Worm (Caenorhabditis elegans): Measurements from ENCODE around the gene rmh-2.

Gene rmh-2

DNA sequence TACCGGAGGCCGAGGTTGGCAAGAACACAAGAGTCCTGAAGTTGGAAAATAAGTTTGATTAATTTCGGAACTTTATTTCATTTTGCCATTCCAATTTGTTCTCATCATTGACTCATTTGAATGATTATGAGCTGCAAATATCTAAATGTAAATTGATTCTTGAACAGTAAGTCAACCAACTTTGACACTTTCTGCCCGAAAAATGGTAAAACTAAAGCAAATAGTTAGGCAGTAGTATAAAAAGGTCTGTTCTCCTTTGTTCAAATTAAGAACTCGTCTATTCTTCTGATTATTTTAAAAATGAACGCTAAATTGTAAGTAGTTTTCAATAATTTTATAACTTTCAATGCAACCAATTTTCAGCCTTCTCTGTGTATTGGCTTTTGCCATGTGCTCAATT is 12.5 kb upstream of the rmh-2 start, which contains the start of gene fipr-12:
TSS of gene fipr-12 (plus strand) at position 301 of the 400 bp plus-strand sequence.
- no peak for TF ChIP-seq unc-62 (GFP tag; optimal IDR thresholded peaks at IDR 0.05)

DNA sequence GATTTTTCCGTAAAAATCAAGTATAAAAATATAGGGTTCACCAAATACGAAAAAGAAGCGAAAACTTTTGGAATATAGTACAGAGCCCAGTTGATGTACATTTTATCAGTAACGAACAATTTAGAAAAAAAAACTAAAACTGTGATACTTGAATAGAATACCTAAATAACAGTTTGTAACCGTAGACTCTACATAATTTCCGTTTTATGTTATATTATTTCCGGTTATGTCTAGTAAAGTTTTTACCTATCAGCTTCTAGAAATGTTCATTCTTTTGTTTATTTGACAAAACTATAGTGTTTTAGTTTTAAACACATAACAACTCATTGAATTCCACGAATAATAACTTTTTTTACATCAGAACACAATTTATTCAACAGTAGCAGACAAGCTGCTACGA is 6.9 kb upstream of the rmh-2 start, which contains the start of gene srj-33:
TSS of gene srj-33 (minus strand) at position 101 of the 400 bp plus-strand sequence.
- no peak for TF ChIP-seq unc-62 (GFP tag; optimal IDR thresholded peaks at IDR 0.05)

DNA sequence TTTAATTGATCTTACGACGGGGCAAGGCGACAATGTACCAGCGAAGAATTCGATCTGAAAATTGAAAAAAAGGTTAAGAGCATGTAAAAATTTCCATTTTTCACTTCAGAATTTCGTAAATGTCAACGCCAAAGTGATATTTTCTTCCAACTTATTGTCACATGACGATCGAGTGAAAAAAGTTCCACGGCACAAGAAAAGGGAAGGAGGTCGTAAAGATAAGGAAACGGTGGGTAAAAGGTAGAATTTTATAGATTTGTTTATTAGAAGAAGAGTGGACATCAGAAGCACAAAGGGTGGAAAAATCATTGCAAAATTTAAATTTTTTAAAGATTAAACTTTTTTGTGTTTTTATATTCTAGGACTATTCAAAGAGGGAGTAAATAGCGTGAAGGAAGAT is 2.6 kb downstream of the rmh-2 start:
- no peak for TF ChIP-seq unc-62 (GFP tag; optimal IDR thresholded peaks at IDR 0.05)

DNA sequence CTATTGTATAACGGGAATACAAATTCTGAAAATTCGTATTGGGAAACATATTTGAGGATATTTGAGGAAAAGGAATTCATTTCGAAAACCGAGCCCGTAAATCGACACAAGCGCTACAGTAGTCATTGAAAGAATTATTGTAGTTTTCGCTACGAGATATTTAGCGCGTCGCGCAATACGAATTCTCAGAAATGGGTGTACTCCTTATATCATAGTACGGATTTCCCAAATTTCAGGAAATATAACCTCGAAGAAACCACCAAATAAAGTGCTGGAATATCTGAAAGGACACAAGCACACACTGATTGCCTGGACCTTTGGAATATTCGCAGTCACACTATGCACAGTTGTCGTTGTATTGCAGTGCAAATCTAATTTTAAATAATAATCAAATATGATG is 3.2 kb downstream of the rmh-2 start:
- TF ChIP-seq unc-62 (GFP tag; optimal IDR thresholded peaks at IDR 0.05): no peak

DNA sequence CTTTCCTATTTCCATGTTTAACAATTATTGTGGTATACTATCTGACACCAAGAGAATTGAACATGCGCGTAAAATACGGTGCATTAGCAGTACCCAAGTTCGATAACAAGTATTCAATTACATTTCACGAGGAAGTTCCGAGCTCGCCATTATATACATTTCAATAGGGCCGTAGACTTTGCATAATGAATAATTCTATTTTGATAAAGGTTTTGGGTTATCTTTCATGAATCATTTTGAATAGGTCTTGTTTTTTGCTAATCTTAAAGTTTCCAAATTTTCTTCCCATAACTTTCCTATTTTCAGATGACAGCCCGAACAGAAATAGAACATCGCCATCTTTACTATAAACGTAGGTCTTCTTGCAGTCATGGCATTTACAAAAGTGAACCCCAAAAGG is 4.3 kb downstream of the rmh-2 start, which contains the start of gene C50H2.13:
TSS of gene C50H2.13 (plus strand) at position 301 of the 400 bp plus-strand sequence.
- no peak for TF ChIP-seq unc-62 (GFP tag; optimal IDR thresholded peaks at IDR 0.05)

DNA sequence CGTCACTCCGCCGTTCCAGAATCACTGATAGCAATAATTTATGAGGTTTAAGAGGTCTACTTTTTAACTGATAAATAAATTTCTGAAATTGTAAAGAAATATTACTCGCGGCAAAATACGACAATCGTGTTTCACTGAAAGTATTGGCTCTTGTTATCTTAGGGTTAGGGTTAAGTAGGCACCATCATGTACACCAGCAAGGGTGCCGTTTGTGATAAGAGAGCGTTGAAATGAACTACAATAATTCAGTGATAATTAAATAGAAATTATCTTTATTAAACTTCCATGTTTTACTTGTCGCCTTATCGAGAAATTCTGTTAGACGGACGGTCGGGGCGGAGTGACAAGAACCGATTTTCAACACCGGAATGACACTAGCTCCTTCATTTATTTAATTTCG is 4.9 kb downstream of the rmh-2 start:
- no peak for TF ChIP-seq unc-62 (GFP tag; optimal IDR thresholded peaks at IDR 0.05)

DNA sequence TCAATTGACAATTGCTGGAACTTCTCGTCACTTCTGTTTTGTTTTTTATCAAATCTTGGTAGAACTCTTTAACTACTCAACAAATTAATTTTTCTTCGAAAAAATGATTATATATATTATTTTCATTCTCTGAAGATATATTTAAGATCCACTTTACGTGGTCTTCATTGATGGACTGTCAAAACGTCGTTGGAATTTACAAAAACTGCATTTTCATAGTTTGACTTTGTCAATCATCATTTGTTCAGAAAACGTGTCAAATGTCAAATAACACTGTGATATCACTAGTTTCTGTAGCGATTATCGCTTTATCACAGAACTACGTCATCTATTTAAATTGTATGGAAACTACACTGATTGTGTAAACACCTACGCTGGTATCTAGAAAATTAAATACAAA is 6.2 kb downstream of the rmh-2 start:
- TF ChIP-seq unc-62 (GFP tag; optimal IDR thresholded peaks at IDR 0.05): no peak

DNA sequence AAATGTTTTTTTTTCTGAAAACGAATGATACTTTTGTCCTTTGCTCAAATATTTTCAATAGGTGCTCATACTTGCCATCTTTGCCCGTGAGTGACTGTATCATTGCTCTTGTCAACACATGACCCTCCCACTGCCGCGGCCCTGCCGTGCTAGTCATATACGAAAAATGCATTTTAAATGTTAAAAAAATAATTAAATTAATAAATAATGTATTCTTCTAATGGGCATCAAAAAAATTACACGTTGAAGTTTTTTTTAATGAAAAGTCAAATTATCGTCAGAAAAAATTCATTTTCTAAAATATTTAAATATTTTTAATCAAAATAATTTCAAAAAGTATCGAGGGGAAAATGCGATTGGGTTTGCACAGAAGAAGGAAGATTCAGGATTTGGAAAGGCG is 8.1 kb downstream of the rmh-2 start, which contains the start of gene C50H2.7:
TSS of gene C50H2.7 (plus strand) at position 301 of the 400 bp plus-strand sequence.
- TF ChIP-seq unc-62 (GFP tag; optimal IDR thresholded peaks at IDR 0.05): no peak

DNA sequence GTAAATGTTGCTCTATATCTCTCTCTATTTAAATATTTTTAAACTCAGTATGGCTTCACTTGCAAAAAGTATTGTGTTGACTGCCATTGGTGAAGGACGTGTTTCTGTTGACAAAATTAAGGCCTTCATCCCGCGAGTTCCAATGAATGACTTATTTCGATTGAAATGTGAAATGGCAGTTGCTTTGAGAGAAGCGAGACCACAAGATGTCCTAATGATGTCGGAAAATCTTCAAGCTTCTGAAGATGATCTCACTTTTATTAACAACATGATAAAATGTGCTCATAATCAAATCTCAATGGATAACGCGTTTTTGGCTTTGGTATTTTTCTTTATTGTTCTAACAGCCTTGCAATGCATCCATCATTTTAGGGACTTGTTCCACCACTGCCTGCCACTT is 9.3 kb downstream of the rmh-2 start, which contains the start of gene ceh-75:
TSS of gene ceh-75 (plus strand) at position 50 of the 400 bp plus-strand sequence.
- no peak for TF ChIP-seq unc-62 (GFP tag; optimal IDR thresholded peaks at IDR 0.05)

DNA sequence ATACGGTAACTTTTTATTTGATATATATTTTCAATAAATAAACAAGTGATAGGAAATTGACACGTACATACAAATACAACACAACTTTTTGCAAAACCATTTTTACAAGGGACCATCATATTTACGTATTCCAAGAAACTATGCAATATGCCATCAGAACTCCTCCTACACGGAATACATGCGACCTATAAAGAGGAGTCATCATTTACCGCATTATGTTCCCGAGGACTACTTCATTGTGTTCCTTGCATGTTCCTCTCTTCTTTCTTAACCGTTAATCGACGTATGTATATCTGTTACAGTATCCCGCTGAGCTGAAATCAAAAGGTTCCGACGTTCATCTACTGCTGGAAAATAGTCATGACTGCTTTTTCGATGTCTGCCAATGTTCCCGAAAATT is 12.2 kb downstream of the rmh-2 start, which contains the start of gene C50H2.5:
TSS of gene C50H2.5 (plus strand) at position 301 of the 400 bp plus-strand sequence.
- TF ChIP-seq unc-62 (GFP tag; optimal IDR thresholded peaks at IDR 0.05): no peak

DNA sequence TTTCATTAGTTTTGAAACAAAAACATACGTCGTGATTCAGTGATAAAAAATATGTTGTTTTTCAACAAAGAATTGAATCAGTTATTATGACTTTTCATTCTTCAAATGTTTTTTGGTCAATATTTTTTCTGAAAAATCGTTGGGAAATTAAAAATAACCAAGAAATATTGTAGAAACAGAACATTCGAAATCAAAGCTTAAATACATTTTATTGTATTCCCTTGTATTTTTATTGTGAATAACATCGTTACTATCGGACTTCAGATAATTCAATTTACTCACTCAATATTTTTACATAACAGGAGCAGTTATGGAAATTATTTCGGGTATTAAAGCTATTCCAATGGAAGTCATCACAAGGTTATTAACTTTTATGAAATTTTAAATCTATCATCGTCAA is 13.9 kb downstream of the rmh-2 start, which contains the start of gene C50H2.4:
TSS of gene C50H2.4 (plus strand) at position 301 of the 400 bp plus-strand sequence.
- TF ChIP-seq unc-62 (GFP tag; optimal IDR thresholded peaks at IDR 0.05): no peak

DNA sequence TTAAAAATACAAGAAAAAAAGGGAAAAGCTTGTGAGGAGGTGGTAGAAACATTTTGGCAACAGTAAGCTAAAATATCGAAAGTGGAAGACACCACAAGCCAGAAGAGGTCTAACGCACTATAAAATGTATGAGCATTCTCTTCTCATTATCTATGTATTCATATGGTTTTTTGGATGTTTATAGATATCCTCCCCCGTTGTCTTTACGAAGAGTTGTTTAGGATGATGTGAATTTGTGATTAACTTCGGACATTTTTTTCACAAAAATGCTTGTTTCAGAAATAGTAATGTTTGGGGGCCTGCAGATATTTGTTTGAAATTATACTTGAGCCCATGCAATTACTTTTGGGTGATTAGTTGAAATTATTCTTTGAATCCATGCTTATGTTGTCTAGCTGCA is 15.6 kb downstream of the rmh-2 start, which contains the start of gene mec-9:
TSS of gene mec-9 (minus strand) at position 101 of the 400 bp plus-strand sequence.
- no peak for TF ChIP-seq unc-62 (GFP tag; optimal IDR thresholded peaks at IDR 0.05)

DNA sequence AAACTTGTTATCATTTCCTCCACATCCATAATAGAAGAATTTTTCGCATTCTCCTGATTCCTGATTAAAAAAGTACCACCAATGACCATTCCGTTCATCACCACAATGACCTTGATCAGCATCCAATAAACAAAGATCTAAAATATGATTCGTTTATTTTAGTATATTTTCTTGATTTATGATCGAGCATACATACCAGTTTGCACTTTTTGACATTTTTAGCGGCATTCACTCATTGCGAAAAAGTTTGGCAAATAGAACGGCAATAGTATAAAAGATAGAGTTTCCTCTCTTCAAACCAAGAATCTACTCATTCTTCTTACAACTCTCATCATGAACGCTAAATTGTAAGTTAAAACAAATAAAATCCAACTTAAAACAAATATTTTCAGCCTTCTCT is 16.7 kb downstream of the rmh-2 start, which contains the start of gene fipr-10:
TSS of gene fipr-10 (plus strand) at position 301 of the 400 bp plus-strand sequence.
- TF ChIP-seq unc-62 (GFP tag; optimal IDR thresholded peaks at IDR 0.05): no peak

DNA sequence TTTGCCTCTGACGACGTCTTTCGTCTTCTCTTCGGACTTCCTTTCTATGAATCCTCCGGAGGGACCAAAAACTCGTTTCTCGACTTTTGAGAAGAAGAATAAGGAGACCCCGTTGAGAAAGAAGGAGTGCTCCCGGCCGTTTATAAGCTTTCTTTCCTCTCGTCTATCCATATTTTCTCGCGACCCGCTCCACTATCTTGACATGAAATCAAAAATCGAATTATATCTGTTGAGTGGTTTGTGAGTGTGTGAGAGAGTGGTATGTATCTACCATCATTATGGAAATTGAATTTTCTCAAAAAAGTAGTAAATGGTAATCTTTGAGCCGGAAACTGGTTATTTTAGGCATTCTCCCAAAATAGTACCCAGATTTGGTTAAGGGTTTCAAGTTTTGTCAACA is 19.4 kb downstream of the rmh-2 start:
- no peak for TF ChIP-seq unc-62 (GFP tag; optimal IDR thresholded peaks at IDR 0.05)

DNA sequence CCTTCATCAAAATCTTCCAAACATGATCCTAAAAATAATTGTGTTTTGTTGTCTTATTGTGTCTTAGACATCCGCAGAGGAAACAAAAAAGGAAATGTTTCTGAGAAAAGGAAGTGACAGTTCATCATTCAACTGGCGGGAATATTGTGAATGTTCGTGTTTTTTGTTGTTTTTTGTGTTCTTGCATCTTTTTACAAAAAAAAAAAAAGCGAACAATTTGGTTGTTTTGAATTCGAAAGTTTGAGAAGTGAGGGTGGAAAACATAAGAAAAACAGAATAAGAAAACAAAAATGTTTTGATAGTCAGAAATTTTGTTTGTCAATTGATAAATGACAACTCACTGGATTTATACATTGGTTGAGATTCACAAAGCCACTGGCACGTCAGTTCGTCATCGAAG is 21.0 kb downstream of the rmh-2 start:
- TF ChIP-seq unc-62 (GFP tag; optimal IDR thresholded peaks at IDR 0.05): no peak

DNA sequence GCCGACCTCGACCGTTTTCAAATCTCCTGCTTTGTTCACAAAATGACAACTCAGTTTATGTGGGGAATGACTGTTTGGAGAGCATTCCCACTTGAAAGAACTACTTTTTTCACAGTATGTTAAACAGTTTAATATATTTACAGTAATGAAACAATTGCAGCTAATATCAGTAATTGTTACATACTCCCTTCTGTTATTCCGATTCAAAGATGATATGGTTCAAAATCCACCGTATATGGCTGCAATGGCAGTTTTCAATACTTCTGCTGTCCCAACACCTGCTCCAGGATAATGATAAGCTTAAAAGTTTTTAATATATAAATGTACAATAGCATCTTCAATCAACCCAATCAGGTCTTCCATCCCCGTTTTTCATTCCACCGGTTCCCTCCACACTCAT is 23.4 kb downstream of the rmh-2 start:
- no peak for TF ChIP-seq unc-62 (GFP tag; optimal IDR thresholded peaks at IDR 0.05)

DNA sequence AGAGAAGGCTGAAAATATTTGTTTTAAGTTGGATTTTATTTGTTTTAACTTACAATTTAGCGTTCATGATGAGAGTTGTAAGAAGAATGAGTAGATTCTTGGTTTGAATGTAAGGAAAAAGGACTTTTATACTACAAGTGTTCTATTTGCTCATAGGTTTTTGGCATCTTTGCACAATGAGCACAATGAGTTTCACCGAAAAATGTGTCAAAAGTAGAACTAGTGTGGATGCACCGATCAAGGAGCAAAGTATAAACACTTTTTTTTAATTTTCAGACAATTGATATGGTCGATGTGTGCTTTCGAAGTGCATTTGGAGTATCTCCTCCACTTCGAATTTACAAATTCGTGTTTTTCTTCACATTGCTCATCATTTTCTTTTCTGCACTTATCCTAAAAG is 24.5 kb downstream of the rmh-2 start, which contains the start of gene fipr-11:
TSS of gene fipr-11 (minus strand) at position 101 of the 400 bp plus-strand sequence.
- TF ChIP-seq unc-62 (GFP tag; optimal IDR thresholded peaks at IDR 0.05): no peak

DNA sequence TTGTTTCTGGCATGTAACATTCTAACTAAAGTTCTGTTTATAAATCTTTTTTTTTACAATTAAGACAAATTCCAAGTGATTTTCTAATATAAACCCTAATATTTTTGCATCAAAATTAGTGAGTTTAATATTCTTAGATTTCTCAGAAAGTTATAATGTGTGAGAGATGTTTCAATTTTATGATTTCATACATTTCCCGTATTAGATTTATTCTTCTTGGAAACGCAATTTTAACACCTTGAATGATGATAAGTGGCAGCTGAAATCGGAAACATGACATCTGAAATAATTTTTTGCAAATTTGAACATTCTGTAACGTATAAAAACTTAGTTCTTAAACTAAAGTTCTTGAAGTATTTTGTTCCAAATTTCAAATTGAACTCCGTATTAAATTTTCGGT is 29.5 kb downstream of the rmh-2 start:
- no peak for TF ChIP-seq unc-62 (GFP tag; optimal IDR thresholded peaks at IDR 0.05)

Measured in whole organism, dauer.